Fruit fly (Drosophila melanogaster): ENCODE data around the gene CG6693.

Gene CG6693

DNA sequence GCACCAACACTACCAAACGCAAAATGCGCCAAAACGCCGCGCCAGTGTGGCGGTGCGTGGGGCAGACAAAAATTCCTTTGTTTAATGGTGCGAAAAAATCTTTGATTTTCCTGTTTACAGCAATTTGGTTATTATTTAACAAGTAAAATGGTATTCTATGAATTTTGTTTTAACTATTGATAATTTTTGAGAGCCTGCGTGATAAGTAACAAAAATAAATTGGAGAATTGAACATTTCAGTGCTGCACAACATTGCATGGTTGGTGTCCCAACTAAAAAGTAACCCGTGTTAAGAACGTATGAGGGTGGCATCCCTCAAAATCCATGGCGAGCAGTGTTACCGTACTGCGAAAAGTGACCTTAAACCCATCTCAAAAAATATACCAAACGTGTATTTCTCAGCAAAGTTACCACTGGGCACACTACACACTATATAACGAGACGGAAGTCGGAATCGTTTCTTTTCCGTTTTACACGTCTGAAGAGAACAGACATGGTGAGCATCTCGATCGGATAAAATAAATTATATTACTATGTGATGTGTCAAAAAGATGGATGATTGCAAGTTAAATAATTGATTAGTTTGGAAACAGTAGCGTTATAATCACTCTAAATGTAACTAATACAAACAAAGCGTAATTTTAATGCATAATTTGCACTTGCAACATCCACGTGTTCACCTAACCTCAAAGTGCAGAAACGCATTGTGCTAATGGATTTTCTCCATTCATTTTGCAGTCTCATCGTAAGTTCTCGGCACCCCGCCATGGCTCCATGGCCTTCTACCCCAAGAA is at the start of gene CG6693, which contains the start of gene RpL3:
Gene CG6693 (minus strand): TSS at position 203 of the 794 bp plus-strand sequence.
Gene RpL3 (plus strand): TSS at position 458 of the 794 bp plus-strand sequence.
- peak; percentile 41 for TF ChIP-seq cyc (GFP tag; optimal IDR thresholded peaks at IDR 0.05)
- TF ChIP-seq topi (GFP tag; optimal IDR thresholded peaks at IDR 0.05) = peak; percentile 78
- peak; percentile 53 for TF ChIP-seq Sox14 (GFP tag; optimal IDR thresholded peaks at IDR 0.05)
- peak; percentile 59 for TF ChIP-seq CG7368 (GFP tag; optimal IDR thresholded peaks at IDR 0.05)
- TF ChIP-seq salr (GFP tag; optimal IDR thresholded peaks at IDR 0.05) = peak in 1 of 2 experiments; percentile 50
- peak; percentile 59 for TF ChIP-seq Ets96B (tag; optimal IDR thresholded peaks at IDR 0.05)
- peak; percentile 22 for TF ChIP-seq CG31627 (GFP tag; optimal IDR thresholded peaks at IDR 0.05)
- peak; percentile 77 for TF ChIP-seq net (GFP tag; optimal IDR thresholded peaks at IDR 0.05)
- no peak for TF ChIP-seq acj6 (GFP tag; optimal IDR thresholded peaks at IDR 0.05)
- peak; percentile 53 for TF ChIP-seq fd85E (GFP tag; optimal IDR thresholded peaks at IDR 0.05)
- TF ChIP-seq Ets21C (GFP tag; optimal IDR thresholded peaks at IDR 0.05) = peak; percentile 28
- no peak for TF ChIP-seq Sox15 (GFP tag; optimal IDR thresholded peaks at IDR 0.05)
- peak; percentile 83 for TF ChIP-seq Eip75B (GFP tag; optimal IDR thresholded peaks at IDR 0.05)
- peak; percentile 51 for TF ChIP-seq CG11762 (GFP tag; optimal IDR thresholded peaks at IDR 0.05; ENCODE audit: insufficient read depth)
- TF ChIP-seq CG10669 (GFP tag; optimal IDR thresholded peaks at IDR 0.05) = peak; percentile 61
- peak; percentile 47 for TF ChIP-seq achi (GFP tag; optimal IDR thresholded peaks at IDR 0.05)
- peak; percentile 64 for TF ChIP-seq pdm3 (GFP tag; optimal IDR thresholded peaks at IDR 0.05)
- peak; percentile 72; the same call in 2 of the 3 replicates for TF ChIP-seq eg (GFP tag; IDR thresholded peaks at IDR 0.05)
- TF ChIP-seq CG6792 (GFP tag; optimal IDR thresholded peaks at IDR 0.05) = peak; percentile 43
- no peak for TF ChIP-seq CG8319 (GFP tag; optimal IDR thresholded peaks at IDR 0.05)
- TF ChIP-seq Hr39 (GFP tag; optimal IDR thresholded peaks at IDR 0.05) = peak; percentile 34
- peak; percentile 63 for TF ChIP-seq Smox (GFP tag; optimal IDR thresholded peaks at IDR 0.05)
- TF ChIP-seq CG8119 (GFP tag; IDR thresholded peaks at IDR 0.05) = peak; percentile 52; the same call in 2 of the 3 replicates
- TF ChIP-seq CG15336 (GFP tag; IDR thresholded peaks at IDR 0.05) = peak; percentile 44; the same call in 1 of the 2 replicates
- peak; percentile 73 for TF ChIP-seq Met (GFP tag; optimal IDR thresholded peaks at IDR 0.05)
- peak; percentile 28 for TF ChIP-seq fkh (GFP tag; optimal IDR thresholded peaks at IDR 0.05)
- TF ChIP-seq Hr38 (GFP tag; optimal IDR thresholded peaks at IDR 0.05) = no peak
- TF ChIP-seq CG9139 (GFP tag; optimal IDR thresholded peaks at IDR 0.05) = peak; percentile 75
- TF ChIP-seq esn (GFP tag; optimal IDR thresholded peaks at IDR 0.05) = peak; percentile 81
- peak; percentile 76 for TF ChIP-seq CG3919 (GFP tag; optimal IDR thresholded peaks at IDR 0.05)
- TF ChIP-seq Blimp-1 (GFP tag; optimal IDR thresholded peaks at IDR 0.05) = peak; percentile 38
- TF ChIP-seq CG10631 (GFP tag; optimal IDR thresholded peaks at IDR 0.05) = no peak
- TF ChIP-seq lz (GFP tag; optimal IDR thresholded peaks at IDR 0.05) = peak; percentile 54
- no peak for TF ChIP-seq dac (GFP tag; optimal IDR thresholded peaks at IDR 0.05)
- no peak for TF ChIP-seq Eip93F (GFP tag; optimal IDR thresholded peaks at IDR 0.05)
- TF ChIP-seq vri (GFP tag; optimal IDR thresholded peaks at IDR 0.05) = peak; percentile 86
- peak; percentile 40 for TF ChIP-seq CG8632 (GFP tag; optimal IDR thresholded peaks at IDR 0.05)
- peak; percentile 68 for TF ChIP-seq CG6163 (GFP tag; IDR thresholded peaks at IDR 0.05)
- TF ChIP-seq Lpt (GFP tag; optimal IDR thresholded peaks at IDR 0.05) = peak; percentile 11
- TF ChIP-seq CG11902 (GFP tag; optimal IDR thresholded peaks at IDR 0.05) = no peak
- peak; percentile 91 for TF ChIP-seq Eip78C (GFP tag)
- no peak for TF ChIP-seq spab (GFP tag; optimal IDR thresholded peaks at IDR 0.05)
- TF ChIP-seq CG4318 (GFP tag; optimal IDR thresholded peaks at IDR 0.05) = no peak
- peak; percentile 50 for TF ChIP-seq CG3032 (tag; optimal IDR thresholded peaks at IDR 0.05)
- peak; percentile 78 for TF ChIP-seq CG16779 (tag; optimal IDR thresholded peaks at IDR 0.05)
- TF ChIP-seq CG32006 (GFP tag; optimal IDR thresholded peaks at IDR 0.05) = no peak
- TF ChIP-seq CG1621 (tag; optimal IDR thresholded peaks at IDR 0.05) = peak; percentile 58
- peak; percentile 93 for TF ChIP-seq CG6854 (GFP tag; optimal IDR thresholded peaks at IDR 0.05)
- no peak for TF ChIP-seq OdsH (GFP tag; optimal IDR thresholded peaks at IDR 0.05)
- TF ChIP-seq CG6808 (GFP tag; optimal IDR thresholded peaks at IDR 0.05) = peak; percentile 67
